Worm (Caenorhabditis elegans) whole organism, L2 larva: ENCODE measurements around the gene T16G1.6.

ENCODE experiments used
- C34F6.9 ChIP-seq: fragments of 150-350 bp; optimal IDR thresholded peaks from 2 replicates; lab custom pipeline; 2014; ENCODE audit warnings: missing biosample characterization, missing genetic modification characterization
- F13H6.1 ChIP-seq: sonication (generic microtip); optimal IDR thresholded peaks from 2 replicates; lab custom pipeline; 2016; ENCODE audit warnings: missing genetic modification characterization, missing compliant biosample characterization
- R02D3.7 ChIP-seq: fragments of 150-350 bp; optimal IDR thresholded peaks from 2 replicates; lab custom pipeline; 2014; ENCODE audit warnings: missing biosample characterization, missing genetic modification characterization
- Y55F3AM.14 ChIP-seq: fragments of 200-800 bp; sonication (Bioruptor generic); optimal IDR thresholded peaks from 2 replicates; lab custom pipeline; 2018; ENCODE audit warnings: mild to moderate bottlenecking, missing genetic modification characterization, missing compliant biosample characterization
- ZK546.5 ChIP-seq: sonication (generic microtip); optimal IDR thresholded peaks from 2 replicates; lab custom pipeline; 2017; ENCODE audit warnings: missing biosample characterization, missing genetic modification characterization
- ama-1 ChIP-seq: fragments of 150-350 bp; optimal IDR thresholded peaks from 2 replicates; lab custom pipeline; 2018; ENCODE audit warnings: inconsistent platforms
- blmp-1 ChIP-seq: sonication (generic microtip); optimal IDR thresholded peaks from 2 replicates; lab custom pipeline; 2017; ENCODE audit warnings: missing genetic modification characterization, mild to moderate bottlenecking, missing compliant biosample characterization, antibody characterized with exemption, moderate library complexity; ENCODE audit not compliant: insufficient read depth
- crh-2 ChIP-seq: sonication (generic microtip); optimal IDR thresholded peaks from 2 replicates; lab custom pipeline; 2017; ENCODE audit warnings: missing biosample characterization, missing genetic modification characterization
- elt-1 ChIP-seq: fragments of 150-350 bp; optimal IDR thresholded peaks from 2 replicates; lab custom pipeline; 2014; ENCODE audit warnings: missing biosample characterization, missing genetic modification characterization
- elt-3 ChIP-seq: sonication (generic microtip); optimal IDR thresholded peaks from 2 replicates; lab custom pipeline; 2017; ENCODE audit warnings: missing biosample characterization, missing genetic modification characterization
- fos-1 ChIP-seq: fragments of 150-350 bp; optimal IDR thresholded peaks from 2 replicates; lab custom pipeline; 2014; ENCODE audit warnings: missing biosample characterization, missing genetic modification characterization
- gmeb-1 ChIP-seq: fragments of 150-350 bp; optimal IDR thresholded peaks from 2 replicates; lab custom pipeline; 2014; ENCODE audit warnings: missing biosample characterization, missing genetic modification characterization
- lin-11 ChIP-seq: fragments of 150-350 bp; sonication (generic microtip); optimal IDR thresholded peaks from 2 replicates; lab custom pipeline; 2014; ENCODE audit warnings: missing biosample characterization, missing genetic modification characterization, inconsistent platforms, mixed read lengths
- lin-13 ChIP-seq: fragments of 150-350 bp; optimal IDR thresholded peaks from 2 replicates; lab custom pipeline; 2014; ENCODE audit warnings: missing biosample characterization, missing genetic modification reagents, missing genetic modification characterization
- lin-39 ChIP-seq: fragments of 150-350 bp; optimal IDR thresholded peaks from 2 replicates; lab custom pipeline; 2014; ENCODE audit warnings: missing biosample characterization, missing genetic modification reagents, missing genetic modification characterization
- lsy-2 ChIP-seq, 2 experiments: fragments of 150-350 bp in 1 of 2; sonication (generic microtip) in 1 of 2; optimal IDR thresholded peaks; 2 replicates each; lab custom pipeline; 2014 to 2017; ENCODE audit warnings: missing biosample characterization in 2 of 2, missing genetic modification characterization in 2 of 2
- nhr-10 ChIP-seq: sonication (generic microtip); optimal IDR thresholded peaks from 2 replicates; lab custom pipeline; 2017; ENCODE audit warnings: missing biosample characterization, missing genetic modification characterization
- nhr-11 ChIP-seq: fragments of 150-350 bp; optimal IDR thresholded peaks from 2 replicates; lab custom pipeline; 2014; ENCODE audit warnings: missing biosample characterization, missing genetic modification characterization
- nhr-129 ChIP-seq: fragments of 150-350 bp; optimal IDR thresholded peaks from 2 replicates; lab custom pipeline; 2014; ENCODE audit warnings: missing biosample characterization, missing genetic modification characterization
- nhr-23 ChIP-seq: fragments of 150-350 bp; optimal IDR thresholded peaks from 2 replicates; lab custom pipeline; 2014; ENCODE audit warnings: missing biosample characterization, missing genetic modification reagents, missing genetic modification characterization
- nhr-25 ChIP-seq: fragments of 150-350 bp; sonication (generic microtip); optimal IDR thresholded peaks from 3 replicates; lab custom pipeline; 2014; ENCODE audit warnings: missing biosample characterization, missing genetic modification characterization
- nhr-6 ChIP-seq: fragments of 150-350 bp; optimal IDR thresholded peaks from 2 replicates; lab custom pipeline; 2014; ENCODE audit warnings: missing biosample characterization, missing genetic modification characterization
- peb-1 ChIP-seq: fragments of 150-350 bp; optimal IDR thresholded peaks from 2 replicates; lab custom pipeline; 2014; ENCODE audit warnings: missing biosample characterization, missing genetic modification characterization
- skn-1 ChIP-seq: sonication (generic microtip); optimal IDR thresholded peaks from 2 replicates; lab custom pipeline; 2017; ENCODE audit warnings: missing biosample characterization, missing genetic modification characterization
- sma-3 ChIP-seq: sonication (generic microtip); optimal IDR thresholded peaks from 2 replicates; lab custom pipeline; 2016; ENCODE audit warnings: missing genetic modification reagents, missing genetic modification characterization, missing compliant biosample characterization
- snpc-4 ChIP-seq: fragments of 150-350 bp; optimal IDR thresholded peaks from 2 replicates; lab custom pipeline; 2014; ENCODE audit warnings: missing biosample characterization, missing genetic modification characterization
- unc-39 ChIP-seq: fragments of 150-350 bp; optimal IDR thresholded peaks from 2 replicates; lab custom pipeline; 2014; ENCODE audit warnings: missing biosample characterization, missing genetic modification characterization
- unc-55 ChIP-seq: fragments of 150-350 bp; sonication (generic microtip); optimal IDR thresholded peaks from 3 replicates; lab custom pipeline; 2014; ENCODE audit warnings: missing biosample characterization, missing genetic modification reagents, missing genetic modification characterization
- unc-62 ChIP-seq: fragments of 150-350 bp; optimal IDR thresholded peaks from 2 replicates; lab custom pipeline; 2014; ENCODE audit warnings: missing biosample characterization, missing genetic modification reagents, missing genetic modification characterization
- zag-1 ChIP-seq: fragments of 150-350 bp; optimal IDR thresholded peaks from 2 replicates; lab custom pipeline; 2014; ENCODE audit warnings: missing biosample characterization, missing genetic modification characterization
- ztf-1 ChIP-seq: fragments of 200-800 bp; sonication (Bioruptor generic); conservative IDR thresholded peaks from 2 replicates; pipeline ENCODE4 v1.3.6; 2022; ENCODE audit warnings: missing genetic modification characterization, missing compliant biosample characterization
- ztf-11 ChIP-seq: sonication (generic microtip); optimal IDR thresholded peaks from 2 replicates; lab custom pipeline; 2017; ENCODE audit warnings: missing biosample characterization, missing genetic modification characterization

The T16G1.6 gene

ce11 chrV:12961085-12961560, 24.1 kb upstream of the T16G1.6 start, which contains the start of gene mpst-7:
TSS of gene mpst-7 (minus strand) at chrV:12961135.
- TF ChIP-seq nhr-25 (tag; lab: Kevin White, UChicago) (peak; percentile 20), lsy-2 (tag; optimal IDR thresholded peaks at IDR 0.05; lab: Kevin White, UChicago) (no peak), nhr-10 (tag; lab: Kevin White, UChicago) (no peak), lin-11 (tag; lab: Kevin White, UChicago) (no peak), fos-1 (peak; percentile 35), ZK546.5 (no peak)

ce11 chrV:12954261-12954660, 17.3 kb upstream of the T16G1.6 start:
- TF ChIP-seq blmp-1 (tag; lab: Kevin White, UChicago) (no peak), zag-1 (tag; lab: Kevin White, UChicago) (no peak), nhr-6 (tag; lab: Kevin White, UChicago) (no peak), unc-39 (tag; lab: Kevin White, UChicago) (no peak), nhr-25 (tag; lab: Kevin White, UChicago) (no peak), lsy-2 (tag; optimal IDR thresholded peaks at IDR 0.05; lab: Kevin White, UChicago) (no peak)
- TF ChIP-seq, all 48 proteins: peak for 0

ce11 chrV:12953702-12954101, 16.7 kb upstream of the T16G1.6 start, which contains the start of gene eif-3.K:
TSS of gene eif-3.K (plus strand) at chrV:12954002.
- TF ChIP-seq ama-1 (lab: Kevin White, UChicago) = no peak
- TF ChIP-seq elt-3 = no peak
- TF ChIP-seq ztf-11 (tag; lab: Kevin White, UChicago) = no peak
- no peak for TF ChIP-seq ztf-1 (GFP tag; lab: Robert Waterston, UW)
- TF ChIP-seq snpc-4 = no peak
- TF ChIP-seq unc-39 (tag; lab: Kevin White, UChicago) = no peak
- no peak for TF ChIP-seq nhr-10 (tag; lab: Kevin White, UChicago)
- TF ChIP-seq unc-55 (GFP tag; lab: Kevin White, UChicago) = no peak
- TF ChIP-seq Y55F3AM.14 (GFP tag; lab: Kevin White, UChicago) = no peak
- TF ChIP-seq sma-3 (GFP tag; lab: Kevin White, UChicago) = no peak
- no peak for TF ChIP-seq peb-1
- no peak for TF ChIP-seq ZK546.5
- TF ChIP-seq, all 48 proteins: peak for 0

- TF ChIP-seq zag-1 (tag; lab: Kevin White, UChicago) = no peak
- no peak for TF ChIP-seq Y55F3AM.14 (GFP tag; lab: Kevin White, UChicago)
- TF ChIP-seq crh-2 (tag; lab: Kevin White, UChicago) = peak; percentile 71
- peak; percentile 49 for TF ChIP-seq unc-55 (GFP tag; lab: Kevin White, UChicago)
- TF ChIP-seq lsy-2 (tag; optimal IDR thresholded peaks at IDR 0.05; lab: Kevin White, UChicago) = peak in 1 of 2 experiments; percentile 43
- TF ChIP-seq C34F6.9 (tag; lab: Kevin White, UChicago) = peak; percentile 4
- no peak for TF ChIP-seq elt-1 (tag; lab: Kevin White, UChicago)
- TF ChIP-seq R02D3.7 (tag; lab: Kevin White, UChicago) = no peak
- no peak for TF ChIP-seq unc-62
- TF ChIP-seq nhr-25 (tag; lab: Kevin White, UChicago) = no peak
- TF ChIP-seq nhr-129 = peak; percentile 40
- TF ChIP-seq gmeb-1 (tag; lab: Kevin White, UChicago) = peak; percentile 23
- no peak for TF ChIP-seq ztf-1 (GFP tag; lab: Robert Waterston, UW)
- TF ChIP-seq nhr-23 (tag; lab: Kevin White, UChicago) = no peak
- TF ChIP-seq skn-1 = no peak
- TF ChIP-seq, all 48 proteins: peak for 6
Observed at ce11 chrV:12952287-12952686, 15.3 kb upstream of the T16G1.6 start, which contains the start of gene pqn-68. TSS of gene pqn-68 (plus strand) at chrV:12952636.

- TF ChIP-seq gmeb-1 (tag; lab: Kevin White, UChicago) (peak; percentile 34), fos-1 (peak; percentile 40), nhr-11 (tag; lab: Kevin White, UChicago) (no peak), crh-2 (tag; lab: Kevin White, UChicago) (peak; percentile 90), elt-1 (tag; lab: Kevin White, UChicago) (no peak), sma-3 (GFP tag; lab: Kevin White, UChicago) (no peak), F13H6.1 (peak; percentile 46), lsy-2 (tag; optimal IDR thresholded peaks at IDR 0.05; lab: Kevin White, UChicago) (peak in 1 of 2 experiments; percentile 70), C34F6.9 (tag; lab: Kevin White, UChicago) (peak; percentile 67), nhr-129 (peak; percentile 48), skn-1 (no peak), unc-55 (GFP tag; lab: Kevin White, UChicago) (peak; percentile 55), ztf-1 (GFP tag; lab: Robert Waterston, UW) (no peak), ama-1 (lab: Kevin White, UChicago) (no peak), lin-39 (tag; lab: Kevin White, UChicago) (no peak), lin-13 (GFP tag; lab: Kevin White, UChicago) (peak; percentile 9), snpc-4 (peak; percentile 28)
Observed at ce11 chrV:12950812-12951528, 14.0 kb upstream of the T16G1.6 start, which contains the start of the genes T16G1.9 and T16G1.18. TSS of gene T16G1.9 (minus strand) at chrV:12950862. TSS of gene T16G1.18 (plus strand) at chrV:12951304.
